Fruit fly (Drosophila melanogaster): ENCODE results near the gene CG31517.
A peak's percentile ranks its signal among the peaks of the same experiment; 100 is the strongest.

The CG31517 gene

dm6 chr3R:13952303-13952702, 4.1 kb downstream of the CG31517 start (continued):
- TF ChIP-seq CG10654 (GFP tag; optimal IDR thresholded peaks at IDR 0.05) (no peak), peb (GFP tag; IDR thresholded peaks at IDR 0.05) (no peak), CG8359 (GFP tag; optimal IDR thresholded peaks at IDR 0.05; ENCODE audit: borderline replicate concordance) (no peak), odd (GFP tag; optimal IDR thresholded peaks at IDR 0.05) (no peak), CG11504 (tag; optimal IDR thresholded peaks at IDR 0.05) (peak; percentile 54), hth (optimal IDR thresholded peaks at IDR 0.05) (no peak), Sry-δ (GFP tag; optimal IDR thresholded peaks at IDR 0.05) (no peak), cwo (GFP tag; optimal IDR thresholded peaks at IDR 0.05) (no peak), CG17568 (GFP tag; optimal IDR thresholded peaks at IDR 0.05) (no peak), CG8765 (GFP tag; IDR thresholded peaks at IDR 0.05) (no peak), CG2129 (GFP tag; IDR thresholded peaks at IDR 0.05; ENCODE audit: partially characterized antibody) (no peak), CG8944 (GFP tag; optimal IDR thresholded peaks at IDR 0.05) (peak; percentile 15), her (GFP tag; optimal IDR thresholded peaks at IDR 0.05) (no peak), CG9215 (GFP tag; IDR thresholded peaks at IDR 0.05) (no peak), unc-4 (GFP tag; IDR thresholded peaks at IDR 0.05; ENCODE audit: partially characterized antibody) (no peak), ATbp (GFP tag; optimal IDR thresholded peaks at IDR 0.05) (peak; percentile 22), CG34224 (GFP tag; IDR thresholded peaks at IDR 0.05; ENCODE audit: partially characterized antibody) (no peak), prd (optimal IDR thresholded peaks at IDR 0.05) (no peak), prd (GFP tag; IDR thresholded peaks at IDR 0.05) (peak; percentile 55; the same call in 2 of the 3 replicates), MESR4 (GFP tag; optimal IDR thresholded peaks at IDR 0.05) (no peak), Fer3 (tag; optimal IDR thresholded peaks at IDR 0.05) (no peak), disco-r (GFP tag; optimal IDR thresholded peaks at IDR 0.05) (no peak), gsb-n (tag; optimal IDR thresholded peaks at IDR 0.05) (peak; percentile 15), CG13296 (GFP tag; optimal IDR thresholded peaks at IDR 0.05) (no peak), ro (GFP tag; IDR thresholded peaks at IDR 0.05) (no peak), sens (GFP tag) (peak; percentile 89), CG33557 (GFP tag; optimal IDR thresholded peaks at IDR 0.05) (no peak), ac (GFP tag; optimal IDR thresholded peaks at IDR 0.05) (no peak), Stat92E (GFP tag; optimal IDR thresholded peaks at IDR 0.05) (no peak), so (GFP tag; IDR thresholded peaks at IDR 0.05) (no peak), BtbVII (GFP tag; optimal IDR thresholded peaks at IDR 0.05) (no peak), tna (GFP tag; IDR thresholded peaks at IDR 0.05; ENCODE audit: partially characterized antibody) (no peak), CG15479 (GFP tag; optimal IDR thresholded peaks at IDR 0.05) (no peak), Hmr (GFP tag; optimal IDR thresholded peaks at IDR 0.05) (no peak), Hr39 (optimal IDR thresholded peaks at IDR 0.05) (no peak), NC2β (GFP tag; optimal IDR thresholded peaks at IDR 0.05) (no peak), bbx (GFP tag; IDR thresholded peaks at IDR 0.05; ENCODE audit: partially characterized antibody) (no peak), CG31365 (tag; optimal IDR thresholded peaks at IDR 0.05) (no peak), CG4617 (GFP tag; optimal IDR thresholded peaks at IDR 0.05; ENCODE audit: borderline replicate concordance) (no peak), CG14667 (GFP tag; IDR thresholded peaks at IDR 0.05) (no peak), Gsc (GFP tag; IDR thresholded peaks at IDR 0.05) (no peak), CoRest (tag; optimal IDR thresholded peaks at IDR 0.05) (peak; percentile 3), Tbp (GFP tag; optimal IDR thresholded peaks at IDR 0.05) (no peak), CG17612 (GFP tag; IDR thresholded peaks at IDR 0.05) (no peak), Hr78 (GFP tag; optimal IDR thresholded peaks at IDR 0.05) (no peak), sqz (GFP tag; optimal IDR thresholded peaks at IDR 0.05) (no peak), CG18476 (GFP tag; optimal IDR thresholded peaks at IDR 0.05) (no peak), jumu (GFP tag; optimal IDR thresholded peaks at IDR 0.05) (no peak), CG8924 (tag; optimal IDR thresholded peaks at IDR 0.05) (no peak), hb (GFP tag; IDR thresholded peaks at IDR 0.05; ENCODE audit: partially characterized antibody) (no peak), maf-S (GFP tag; optimal IDR thresholded peaks at IDR 0.05) (no peak)

All from whole organism, embryonic.